Worm (Caenorhabditis elegans) whole organism, L4 larva: ENCODE results near the gene twk-23.
"Not testable (repeated sequence)": the region's sequence is repeated elsewhere in the genome, so short reads cannot be mapped to it uniquely, and the experiment has no call there.

Experiments
- ZK546.5 ChIP-seq, 2 experiments: sonication (generic microtip); optimal IDR thresholded peaks; 2 replicates each; lab custom pipeline; 2017; ENCODE audit warnings: missing biosample characterization in 2 of 2, missing genetic modification characterization in 2 of 2
- ceh-20 ChIP-seq: fragments of 200-800 bp; sonication (Bioruptor generic); IDR thresholded peaks from 2 replicates; pipeline ENCODE4 v1.3.6; 2022; ENCODE audit warnings: missing genetic modification reagents, missing genetic modification characterization, missing compliant biosample characterization
- lin-39 ChIP-seq: fragments of 150-350 bp; optimal IDR thresholded peaks from 2 replicates; lab custom pipeline; 2014; ENCODE audit warnings: missing biosample characterization, missing genetic modification reagents, missing genetic modification characterization
- mep-1 ChIP-seq: fragments of 150-350 bp; sonication (generic microtip); optimal IDR thresholded peaks from 3 replicates; lab custom pipeline; 2014; ENCODE audit warnings: missing biosample characterization, missing genetic modification characterization
- pqm-1 ChIP-seq: sonication (generic microtip); optimal IDR thresholded peaks from 2 replicates; lab custom pipeline; 2017; ENCODE audit warnings: missing biosample characterization, missing genetic modification characterization
- set-16 ChIP-seq: fragments of 200-800 bp; sonication (Bioruptor generic); IDR thresholded peaks from 2 replicates; pipeline ENCODE4 v1.3.6; 2022; ENCODE audit warnings: missing genetic modification reagents, missing genetic modification characterization, missing compliant biosample characterization
- skn-1 ChIP-seq: fragments of 150-350 bp; optimal IDR thresholded peaks from 2 replicates; lab custom pipeline; 2014; ENCODE audit warnings: missing biosample characterization, missing genetic modification characterization
- snpc-1.2 ChIP-seq: fragments of 200-800 bp; sonication (Bioruptor generic); IDR thresholded peaks from 2 replicates; pipeline ENCODE4 v1.3.6; 2022; ENCODE audit warnings: missing genetic modification reagents, missing genetic modification characterization, missing compliant biosample characterization
- snpc-4 ChIP-seq: fragments of 150-350 bp; optimal IDR thresholded peaks from 2 replicates; lab custom pipeline; 2014; ENCODE audit warnings: missing biosample characterization, missing genetic modification characterization
- unc-62 ChIP-seq, 3 experiments: fragments of 150-350 bp in 1 of 3; sonication (generic microtip); optimal IDR thresholded peaks in 2 of 3; peaks in 1 of 3; 1 replicate in 1 of 3; 2 replicates in 2 of 3; lab custom pipeline; 2014 to 2017; ENCODE audit warnings: missing biosample characterization in 3 of 3, missing genetic modification characterization in 3 of 3, missing genetic modification reagents in 3 of 3, missing genotype in 1 of 3
- ztf-11 ChIP-seq: fragments of 150-350 bp; optimal IDR thresholded peaks from 2 replicates; lab custom pipeline; 2014; ENCODE audit warnings: missing biosample characterization, missing genetic modification characterization

- TF ChIP-seq unc-62 (GFP tag; optimal IDR thresholded peaks at IDR 0.05 in 1 of 2; lab: Kevin White, UChicago); unc-62 (tag; optimal IDR thresholded peaks at IDR 0.05; lab: Kevin White, UChicago); pqm-1 (tag; lab: Kevin White, UChicago); lin-39; mep-1 (tag; lab: Kevin White, UChicago); set-16 (GFP tag; lab: Robert Waterston, UW); snpc-4 (tag; lab: Kevin White, UChicago); ZK546.5 (tag; optimal IDR thresholded peaks at IDR 0.05; lab: Kevin White, UChicago); skn-1 (tag; lab: Kevin White, UChicago); ztf-11 (tag; lab: Kevin White, UChicago); ceh-20 (GFP tag; lab: Robert Waterston, UW); snpc-1.2 (GFP tag; lab: Robert Waterston, UW): not testable (repeated sequence)
Observed at ce11 chrX:13795329-13795728, 28.1 kb downstream of the twk-23 start.
